Fruit fly (Drosophila melanogaster) whole organism, adult: ENCODE data around the gene RpL35.

Experiments used
- CG11617 ChIP-seq: fragments of 200-800 bp; sonication (Bioruptor generic); optimal IDR thresholded peaks from 2 replicates; lab custom pipeline; 2017; ENCODE audit warnings: mild to moderate bottlenecking, missing biosample characterization, missing genetic modification reagents, missing genetic modification characterization
- CG12768 ChIP-seq: fragments of 200-800 bp; sonication (Bioruptor generic); optimal IDR thresholded peaks from 2 replicates; lab custom pipeline; 2017; ENCODE audit warnings: missing biosample characterization, missing genetic modification characterization, mild to moderate bottlenecking, moderate library complexity, missing genetic modification reagents
- CG14711 ChIP-seq: fragments of 200-800 bp; sonication (Bioruptor generic); optimal IDR thresholded peaks from 2 replicates; lab custom pipeline; 2018; ENCODE audit warnings: missing biosample characterization, mild to moderate bottlenecking, missing genetic modification characterization, moderate library complexity
- CG1620 ChIP-seq: fragments of 200-800 bp; sonication (Bioruptor generic); optimal IDR thresholded peaks from 2 replicates; lab custom pipeline; 2016; ENCODE audit warnings: missing biosample characterization, missing genetic modification characterization
- CG33017 ChIP-seq: fragments of 200-800 bp; sonication (Bioruptor generic); optimal IDR thresholded peaks from 2 replicates; lab custom pipeline; 2018; ENCODE audit warnings: missing biosample characterization, mild to moderate bottlenecking, missing genetic modification characterization, moderate library complexity
- CG5204 ChIP-seq: fragments of 200-800 bp; sonication (Bioruptor generic); optimal IDR thresholded peaks from 2 replicates; lab custom pipeline; 2016; ENCODE audit warnings: missing biosample characterization, missing genetic modification characterization
- CG7045 ChIP-seq: fragments of 200-800 bp; sonication (Bioruptor generic); optimal IDR thresholded peaks from 2 replicates; lab custom pipeline; 2017; ENCODE audit warnings: missing biosample characterization, mild to moderate bottlenecking, missing genetic modification characterization
- CG7101 ChIP-seq: fragments of 200-800 bp; sonication (Bioruptor generic); optimal IDR thresholded peaks from 2 replicates; lab custom pipeline; 2018; ENCODE audit warnings: missing biosample characterization, mild to moderate bottlenecking, missing genetic modification characterization, moderate library complexity
- Clk ChIP-seq: fragments of 200-800 bp; sonication (Bioruptor generic); optimal IDR thresholded peaks from 2 replicates; lab custom pipeline; 2017; ENCODE audit warnings: missing biosample characterization, missing genetic modification characterization
- Crg-1 ChIP-seq: fragments of 200-800 bp; sonication (Bioruptor generic); optimal IDR thresholded peaks from 2 replicates; lab custom pipeline; 2016; ENCODE audit warnings: missing biosample characterization, missing genetic modification characterization
- Hr96 ChIP-seq: fragments of 200-800 bp; sonication (Bioruptor generic); optimal IDR thresholded peaks from 2 replicates; lab custom pipeline; 2016; ENCODE audit warnings: missing biosample characterization, missing genetic modification characterization
- Mnt ChIP-seq: fragments of 200-800 bp; sonication (Bioruptor generic); optimal IDR thresholded peaks from 2 replicates; lab custom pipeline; 2016; ENCODE audit warnings: missing biosample characterization, mild to moderate bottlenecking, missing genetic modification characterization
- bab1 ChIP-seq: fragments of 200-800 bp; sonication (Bioruptor generic); optimal IDR thresholded peaks from 3 replicates; lab custom pipeline; 2019; ENCODE audit warnings: missing biosample characterization, mild to moderate bottlenecking, missing genetic modification characterization, moderate library complexity
- cic ChIP-seq: fragments of 200-800 bp; sonication (Bioruptor generic); optimal IDR thresholded peaks from 2 replicates; lab custom pipeline; 2017; ENCODE audit warnings: missing biosample characterization, mild to moderate bottlenecking, missing genetic modification characterization, moderate library complexity
- cnc ChIP-seq, 2 experiments: fragments of >200 bp; optimal IDR thresholded peaks; 2 replicates each; lab custom pipeline; 2017
- kay ChIP-seq: fragments of 200-800 bp; sonication (Bioruptor generic); peaks from one replicate; lab custom pipeline; 2016; ENCODE audit warnings: missing biosample characterization, missing genetic modification characterization, borderline replicate concordance
- ovo ChIP-seq: fragments of 200-800 bp; sonication (Bioruptor generic); optimal IDR thresholded peaks from 2 replicates; lab custom pipeline; 2016; ENCODE audit warnings: missing biosample characterization, missing genetic modification characterization
- pad ChIP-seq: fragments of 200-800 bp; sonication (Bioruptor generic); optimal IDR thresholded peaks from 3 replicates; lab custom pipeline; 2017; ENCODE audit warnings: missing biosample characterization, missing genetic modification characterization, mild to moderate bottlenecking, moderate library complexity, missing genetic modification reagents
- tj ChIP-seq: fragments of 200-800 bp; sonication (Bioruptor generic); optimal IDR thresholded peaks from 3 replicates; lab custom pipeline; 2017; ENCODE audit warnings: missing biosample characterization, mild to moderate bottlenecking, missing genetic modification characterization, moderate library complexity
- toe ChIP-seq: fragments of 200-800 bp; sonication (Bioruptor generic); optimal IDR thresholded peaks from 2 replicates; lab custom pipeline; 2016; ENCODE audit warnings: missing biosample characterization, missing genetic modification characterization

The RpL35 gene

dm6 chrX:5715455-5716227, 43.4 kb downstream of the RpL35 start:
- no peak for TF ChIP-seq CG12768 (GFP tag; lab: Kevin White, UChicago)
- no peak for TF ChIP-seq tj
- TF ChIP-seq bab1 (GFP tag; lab: Kevin White, UChicago), result no peak
- no peak for TF ChIP-seq cnc (optimal IDR thresholded peaks at IDR 0.05; lab: Kevin White, UChicago)
- TF ChIP-seq kay, result no peak
- no peak for TF ChIP-seq CG7045
- TF ChIP-seq Hr96 (GFP tag; lab: Kevin White, UChicago), result no peak
- TF ChIP-seq pad, result no peak
- peak; percentile 12 for TF ChIP-seq CG7101 (tag; lab: Kevin White, UChicago)
- TF ChIP-seq ovo (GFP tag; lab: Kevin White, UChicago), result peak; percentile 23
- TF ChIP-seq CG14711 (tag; lab: Kevin White, UChicago), result no peak
- no peak for TF ChIP-seq Crg-1 (GFP tag; lab: Kevin White, UChicago)
- no peak for TF ChIP-seq toe (GFP tag; lab: Kevin White, UChicago)
- TF ChIP-seq Mnt (GFP tag; lab: Kevin White, UChicago), result no peak
- TF ChIP-seq CG11617 (GFP tag; lab: Kevin White, UChicago), result peak; percentile 47
- no peak for TF ChIP-seq cic (GFP tag; lab: Kevin White, UChicago)
- TF ChIP-seq CG1620 (GFP tag; lab: Kevin White, UChicago), result no peak
- no peak for TF ChIP-seq CG5204 (GFP tag; lab: Kevin White, UChicago)
- TF ChIP-seq Clk (GFP tag; lab: Kevin White, UChicago), result no peak
- TF ChIP-seq CG33017 (tag; lab: Kevin White, UChicago), result peak; percentile 23

dm6 chrX:5717741-5718475, 45.7 kb downstream of the RpL35 start, which contains the start of gene CG33080:
TSS of gene CG33080 (minus strand) at chrX:5717778.
- TF ChIP-seq CG7045 (no peak), cic (GFP tag; lab: Kevin White, UChicago) (no peak), CG14711 (tag; lab: Kevin White, UChicago) (peak; percentile 2), kay (no peak), CG1620 (GFP tag; lab: Kevin White, UChicago) (no peak), CG12768 (GFP tag; lab: Kevin White, UChicago) (no peak), pad (no peak), CG7101 (tag; lab: Kevin White, UChicago) (peak; percentile 3), Hr96 (GFP tag; lab: Kevin White, UChicago) (no peak), CG5204 (GFP tag; lab: Kevin White, UChicago) (no peak), cnc (optimal IDR thresholded peaks at IDR 0.05; lab: Kevin White, UChicago) (no peak), bab1 (GFP tag; lab: Kevin White, UChicago) (no peak)

dm6 chrX:5718476-5719012, 46.3 kb downstream of the RpL35 start:
- TF ChIP-seq CG33017 (tag; lab: Kevin White, UChicago), result peak; percentile 90
- TF ChIP-seq CG5204 (GFP tag; lab: Kevin White, UChicago), result peak; percentile 59
- TF ChIP-seq Mnt (GFP tag; lab: Kevin White, UChicago), result peak; percentile 69
- TF ChIP-seq bab1 (GFP tag; lab: Kevin White, UChicago), result peak; percentile 25
- TF ChIP-seq CG1620 (GFP tag; lab: Kevin White, UChicago), result peak; percentile 8
- peak; percentile 68 for TF ChIP-seq ovo (GFP tag; lab: Kevin White, UChicago)
- TF ChIP-seq tj, result peak; percentile 62
- TF ChIP-seq CG11617 (GFP tag; lab: Kevin White, UChicago), result peak; percentile 87
- peak; percentile 45 for TF ChIP-seq Hr96 (GFP tag; lab: Kevin White, UChicago)
- TF ChIP-seq cnc (optimal IDR thresholded peaks at IDR 0.05; lab: Kevin White, UChicago), result no peak
- peak; percentile 89 for TF ChIP-seq CG14711 (tag; lab: Kevin White, UChicago)
- peak; percentile 84 for TF ChIP-seq CG7045
- TF ChIP-seq CG7101 (tag; lab: Kevin White, UChicago), result peak; percentile 95
- peak; percentile 64 for TF ChIP-seq kay
- TF ChIP-seq CG12768 (GFP tag; lab: Kevin White, UChicago), result peak; percentile 91
- TF ChIP-seq toe (GFP tag; lab: Kevin White, UChicago), result peak; percentile 52
- TF ChIP-seq pad, result peak; percentile 77
- peak; percentile 41 for TF ChIP-seq Crg-1 (GFP tag; lab: Kevin White, UChicago)
- TF ChIP-seq Clk (GFP tag; lab: Kevin White, UChicago), result peak; percentile 70
- peak; percentile 10 for TF ChIP-seq cic (GFP tag; lab: Kevin White, UChicago)
